Worm (Caenorhabditis elegans) whole organism, young adult: Measurements from ENCODE around the gene F37A8.1.
"Not testable (repeated sequence)": the region's sequence is repeated elsewhere in the genome, so short reads cannot be mapped to it uniquely, and the experiment has no call there.

Experiments used
- B0035.1 ChIP-seq: sonication (generic microtip); optimal IDR thresholded peaks from 2 replicates; lab custom pipeline; 2016; ENCODE audit warnings: missing genetic modification characterization, mild to moderate bottlenecking, missing compliant biosample characterization, missing genotype, missing genetic modification reagents
- C17E4.6 ChIP-seq: fragments of 200-800 bp; sonication (Bioruptor generic); IDR thresholded peaks from 2 replicates; pipeline ENCODE4 v1.3.6; 2022; ENCODE audit warnings: missing genetic modification reagents, missing genetic modification characterization, missing compliant biosample characterization
- D2030.7 ChIP-seq: fragments of 200-800 bp; sonication (Bioruptor generic); IDR thresholded peaks from 2 replicates; pipeline ENCODE4 v1.3.6; 2022; ENCODE audit warnings: missing genetic modification reagents, missing genetic modification characterization, missing compliant biosample characterization
- F23B12.7 ChIP-seq: sonication (generic microtip); optimal IDR thresholded peaks from 2 replicates; lab custom pipeline; 2017; ENCODE audit warnings: missing genetic modification characterization, mild to moderate bottlenecking, missing compliant biosample characterization, antibody characterized with exemption, moderate library complexity; ENCODE audit not compliant: insufficient read depth
- F33H1.4 ChIP-seq: fragments of 200-800 bp; sonication (Bioruptor generic); IDR thresholded peaks from 2 replicates; pipeline ENCODE4 v1.3.6; 2022; ENCODE audit warnings: missing genetic modification reagents, missing genetic modification characterization, missing compliant biosample characterization
- K11D2.4 ChIP-seq: fragments of 200-800 bp; sonication (Bioruptor generic); IDR thresholded peaks from 2 replicates; pipeline ENCODE4 v1.3.6; 2022; ENCODE audit warnings: missing genetic modification reagents, missing genetic modification characterization, missing compliant biosample characterization
- K12H6.12 ChIP-seq: fragments of 200-800 bp; sonication (Bioruptor generic); optimal IDR thresholded peaks from 2 replicates; lab custom pipeline; 2018; ENCODE audit warnings: mild to moderate bottlenecking, missing genetic modification characterization, missing compliant biosample characterization
- Y53G8AR.9 ChIP-seq: fragments of 200-800 bp; sonication (Bioruptor generic); conservative IDR thresholded peaks from 2 replicates; pipeline ENCODE4 v1.3.6; 2022; ENCODE audit warnings: missing genetic modification reagents, missing genetic modification characterization, missing compliant biosample characterization
- akir-1 ChIP-seq: fragments of 200-800 bp; sonication (Bioruptor generic); optimal IDR thresholded peaks from 2 replicates; lab custom pipeline; 2018; ENCODE audit warnings: mild to moderate bottlenecking, missing genetic modification characterization, moderate library complexity, missing compliant biosample characterization
- aptf-2 ChIP-seq: fragments of 200-800 bp; sonication (Bioruptor generic); conservative IDR thresholded peaks from 2 replicates; pipeline ENCODE4 v1.3.6; 2022; ENCODE audit warnings: missing genetic modification reagents, missing genetic modification characterization, missing compliant biosample characterization
- aptf-3 ChIP-seq: fragments of 200-800 bp; sonication (Bioruptor generic); IDR thresholded peaks from 2 replicates; pipeline ENCODE4 v1.3.6; 2022; ENCODE audit warnings: missing genetic modification characterization, missing compliant biosample characterization
- bed-1 ChIP-seq: fragments of 200-800 bp; sonication (Bioruptor generic); IDR thresholded peaks from 2 replicates; pipeline ENCODE4 v1.3.6; 2022; ENCODE audit warnings: missing genetic modification reagents, missing genetic modification characterization, missing compliant biosample characterization
- cebp-1 ChIP-seq, 2 experiments: fragments of 200-800 bp in 1 of 2; sonication (Bioruptor generic) in 1 of 2; sonication (generic microtip) in 1 of 2; IDR thresholded peaks in 1 of 2; optimal IDR thresholded peaks in 1 of 2; 2 replicates each; pipeline versions ENCODE4 v1.3.6 to Lab custom; 2017 to 2022; ENCODE audit warnings: missing compliant biosample characterization in 2 of 2, missing genetic modification characterization in 2 of 2, mild to moderate bottlenecking in 1 of 2, missing genetic modification reagents in 1 of 2, moderate library complexity in 1 of 2
- cebp-2 ChIP-seq: fragments of 200-800 bp; sonication (Bioruptor generic); IDR thresholded peaks from 2 replicates; pipeline ENCODE4 v1.3.6; 2022; ENCODE audit warnings: missing genetic modification characterization, missing compliant biosample characterization
- ceh-100 ChIP-seq: fragments of 200-800 bp; sonication (Bioruptor generic); IDR thresholded peaks from 2 replicates; pipeline ENCODE4 v1.3.6; 2022; ENCODE audit warnings: missing genetic modification reagents, missing genetic modification characterization, missing compliant biosample characterization
- ceh-40 ChIP-seq: fragments of 200-800 bp; sonication (Bioruptor generic); IDR thresholded peaks from 2 replicates; pipeline ENCODE4 v1.3.6; 2022; ENCODE audit warnings: missing genetic modification characterization, missing compliant biosample characterization
- ceh-79 ChIP-seq: sonication (generic microtip); optimal IDR thresholded peaks from 2 replicates; lab custom pipeline; 2017; ENCODE audit warnings: mild to moderate bottlenecking, missing genetic modification characterization, missing compliant biosample characterization
- ceh-91 ChIP-seq: fragments of 200-800 bp; sonication (Bioruptor generic); IDR thresholded peaks from 2 replicates; pipeline ENCODE4 v1.3.6; 2022; ENCODE audit warnings: missing genetic modification reagents, missing genetic modification characterization, missing compliant biosample characterization
- die-1 ChIP-seq: sonication (generic microtip); optimal IDR thresholded peaks from 2 replicates; lab custom pipeline; 2016; ENCODE audit warnings: missing genotype, mild to moderate bottlenecking, missing genetic modification characterization, missing compliant biosample characterization
- egl-18 ChIP-seq: fragments of 200-800 bp; sonication (Bioruptor generic); IDR thresholded peaks from 2 replicates; pipeline ENCODE4 v1.3.6; 2022; ENCODE audit warnings: missing genetic modification reagents, missing genetic modification characterization, missing compliant biosample characterization
- egrh-3 ChIP-seq: fragments of 200-800 bp; sonication (Bioruptor generic); IDR thresholded peaks from 2 replicates; pipeline ENCODE4 v1.3.6; 2022; ENCODE audit warnings: missing genetic modification reagents, missing genetic modification characterization, missing compliant biosample characterization
- hmg-1.2 ChIP-seq: fragments of 200-800 bp; sonication (Bioruptor generic); IDR thresholded peaks from 2 replicates; pipeline ENCODE4 v1.3.6; 2022; ENCODE audit warnings: missing genetic modification reagents, missing genetic modification characterization, missing compliant biosample characterization
- hmg-20 ChIP-seq: fragments of 200-800 bp; sonication (Bioruptor generic); IDR thresholded peaks from 2 replicates; pipeline ENCODE4 v1.3.6; 2022; ENCODE audit warnings: missing genetic modification reagents, missing genetic modification characterization, missing compliant biosample characterization
- lag-1 ChIP-seq: fragments of 200-800 bp; sonication (Bioruptor generic); IDR thresholded peaks from 2 replicates; pipeline ENCODE4 v1.3.6; 2022; ENCODE audit warnings: missing genetic modification reagents, missing genetic modification characterization, missing compliant biosample characterization
- let-526 ChIP-seq: fragments of 200-800 bp; sonication (Bioruptor generic); IDR thresholded peaks from 2 replicates; pipeline ENCODE4 v1.3.6; 2022; ENCODE audit warnings: missing genetic modification reagents, missing genetic modification characterization, missing compliant biosample characterization
- lin-26 ChIP-seq: fragments of 200-800 bp; sonication (Bioruptor generic); IDR thresholded peaks from 2 replicates; pipeline ENCODE4 v1.3.6; 2022; ENCODE audit warnings: missing genetic modification reagents, missing genetic modification characterization, missing compliant biosample characterization
- lin-35 ChIP-seq, 3 experiments: fragments of 150-350 bp in 2 of 3; sonication (generic microtip) in 1 of 3; optimal IDR thresholded peaks; 2 replicates each; lab custom pipeline; 2014 to 2018; ENCODE audit warnings: missing biosample characterization in 3 of 3, missing genetic modification characterization in 3 of 3, missing genetic modification reagents in 3 of 3
- lir-1 ChIP-seq: fragments of 200-800 bp; sonication (Bioruptor generic); conservative IDR thresholded peaks from 2 replicates; pipeline ENCODE4 v1.3.6; 2022; ENCODE audit warnings: missing genetic modification reagents, missing genetic modification characterization, missing compliant biosample characterization
- madf-3 ChIP-seq: fragments of 200-800 bp; sonication (Bioruptor generic); IDR thresholded peaks from 2 replicates; pipeline ENCODE4 v1.3.6; 2022; ENCODE audit warnings: missing genetic modification reagents, missing genetic modification characterization, missing compliant biosample characterization
- nfya-2 ChIP-seq: fragments of 200-800 bp; sonication (Bioruptor generic); IDR thresholded peaks from 2 replicates; pipeline ENCODE4 v1.3.6; 2022; ENCODE audit warnings: missing genetic modification reagents, missing genetic modification characterization, missing compliant biosample characterization
- nhr-179 ChIP-seq: sonication (generic microtip); optimal IDR thresholded peaks from 2 replicates; lab custom pipeline; 2016; ENCODE audit warnings: mild to moderate bottlenecking, missing genetic modification characterization, missing compliant biosample characterization
- pbrm-1 ChIP-seq: fragments of 200-800 bp; sonication (Bioruptor generic); IDR thresholded peaks from 2 replicates; pipeline ENCODE4 v1.3.6; 2022; ENCODE audit warnings: missing genetic modification reagents, missing genetic modification characterization, missing compliant biosample characterization
- repo-1 ChIP-seq: sonication (generic microtip); optimal IDR thresholded peaks from 2 replicates; lab custom pipeline; 2017; ENCODE audit warnings: mild to moderate bottlenecking, missing genetic modification characterization, missing compliant biosample characterization
- snpc-3.4 ChIP-seq: sonication (generic microtip); optimal IDR thresholded peaks from 2 replicates; lab custom pipeline; 2017; ENCODE audit warnings: missing genetic modification characterization, mild to moderate bottlenecking, missing compliant biosample characterization, antibody characterized with exemption, moderate library complexity, missing genotype, missing genetic modification reagents
- unc-130 ChIP-seq: sonication (generic microtip); optimal IDR thresholded peaks from 2 replicates; lab custom pipeline; 2016; ENCODE audit warnings: missing genetic modification reagents, missing genetic modification characterization, missing compliant biosample characterization
- ztf-25 ChIP-seq: fragments of 200-800 bp; sonication (Bioruptor generic); IDR thresholded peaks from 2 replicates; pipeline ENCODE4 v1.3.6; 2022; ENCODE audit warnings: missing genetic modification reagents, missing genetic modification characterization, missing compliant biosample characterization

F37A8.1 gene

DNA sequence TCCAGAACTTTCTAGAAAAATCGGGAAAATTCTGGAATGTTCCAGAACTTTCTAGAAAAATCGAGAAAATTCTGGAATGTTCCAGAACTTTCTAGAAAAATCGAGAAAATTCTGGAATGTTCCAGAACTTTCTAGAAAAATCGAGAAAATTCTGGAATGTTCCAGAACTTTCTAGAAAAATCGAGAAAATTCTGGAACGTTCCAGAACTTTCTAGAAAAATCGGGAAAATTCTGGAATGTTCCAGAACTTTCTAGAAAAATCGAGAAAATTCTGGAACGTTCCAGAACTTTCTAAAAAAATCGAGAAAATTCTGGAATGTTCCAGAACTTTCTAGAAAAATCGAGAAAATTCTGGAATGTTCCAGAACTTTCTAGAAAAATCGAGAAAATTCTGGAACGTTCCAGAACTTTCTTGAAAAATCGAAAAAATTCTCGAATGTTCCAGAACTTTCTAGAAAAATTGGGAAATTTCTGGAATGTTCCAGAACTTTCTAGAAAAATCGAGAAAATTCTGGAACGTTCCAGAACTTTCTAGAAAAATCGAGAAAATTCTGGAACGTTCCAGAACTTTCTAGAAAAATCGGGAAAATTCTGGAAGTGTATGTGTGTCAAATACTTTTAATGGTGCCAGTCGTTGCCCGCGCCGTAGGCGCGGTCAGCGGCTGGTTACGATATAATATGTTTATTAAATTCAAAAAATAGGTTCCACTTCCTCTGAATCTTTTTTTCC is 31.0 kb upstream of the F37A8.1 start (continued):
- TF ChIP-seq egl-18 (GFP tag; lab: Robert Waterston, UW) = peak; percentile 92
- 0 out of 2 replicates have a peak, but pooled peaks have one; percentile 5 for TF ChIP-seq hmg-20
- TF ChIP-seq egrh-3 (GFP tag; lab: Robert Waterston, UW) = peak; percentile 99
- TF ChIP-seq cebp-2 (GFP tag; lab: Robert Waterston, UW) = peak; percentile 90; the same call in 1 of the 2 replicates
- peak; percentile 39; the same call in 1 of the 2 replicates for TF ChIP-seq F33H1.4
- peak; percentile 90 for TF ChIP-seq pbrm-1 (GFP tag; lab: Robert Waterston, UW)
- TF ChIP-seq ceh-40 (GFP tag; lab: Robert Waterston, UW) = peak; percentile 96
- peak; percentile 83; the same call in 1 of the 2 replicates for TF ChIP-seq nfya-2 (GFP tag; lab: Robert Waterston, UW)
- TF ChIP-seq let-526 (GFP tag; lab: Robert Waterston, UW) = peak; percentile 94
- TF ChIP-seq hmg-1.2 (GFP tag; lab: Robert Waterston, UW) = peak; percentile 40
- TF ChIP-seq ztf-25 (GFP tag; lab: Robert Waterston, UW) = peak; percentile 45; the same call in 1 of the 2 replicates
- TF ChIP-seq ceh-100 (GFP tag; lab: Robert Waterston, UW) = peak; percentile 72
- TF ChIP-seq bed-1 (GFP tag; lab: Robert Waterston, UW) = peak; percentile 79; the same call in 1 of the 2 replicates
- peak; percentile 69 for TF ChIP-seq lin-26 (GFP tag; lab: Robert Waterston, UW)
- TF ChIP-seq aptf-2 = 0 out of 2 replicates have a peak, but pooled peaks have one; percentile 10
- TF ChIP-seq cebp-1 (GFP tag; IDR thresholded peaks at IDR 0.05; lab: Robert Waterston, UW) = peak; percentile 42; the same call in 1 of the 2 replicates
- TF ChIP-seq cebp-1 (tag; optimal IDR thresholded peaks at IDR 0.05; lab: Kevin White, UChicago) = not testable (repeated sequence)
- peak; percentile 96 for TF ChIP-seq madf-3
- TF ChIP-seq D2030.7 (GFP tag; lab: Robert Waterston, UW) = peak; percentile 93

DNA sequence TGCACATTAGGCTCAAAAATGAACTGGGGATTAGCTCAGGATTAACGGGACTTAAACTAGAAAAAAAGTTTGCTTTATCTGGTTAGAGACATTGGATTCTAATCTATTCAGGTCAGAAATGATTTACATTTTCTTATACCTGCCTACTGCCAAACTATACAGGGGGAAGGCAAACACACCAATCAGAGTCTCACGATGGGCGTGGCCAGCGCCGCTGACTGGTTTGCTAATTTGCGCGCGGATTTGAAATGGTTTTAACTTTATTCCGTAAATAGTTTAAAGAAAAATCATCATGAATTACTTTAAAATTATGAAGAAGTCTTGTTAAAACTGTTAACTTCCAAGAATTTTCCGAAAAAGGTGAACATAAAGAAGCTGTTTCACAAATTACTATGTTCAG is 29.9 kb upstream of the F37A8.1 start:
- TF ChIP-seq nfya-2 (GFP tag; lab: Robert Waterston, UW) (no peak), ceh-91 (GFP tag; lab: Robert Waterston, UW) (no peak), Y53G8AR.9 (no peak), hmg-20 (no peak), snpc-3.4 (tag; lab: Kevin White, UChicago) (no peak), repo-1 (tag; lab: Kevin White, UChicago) (no peak), B0035.1 (tag; lab: Kevin White, UChicago) (no peak), unc-130 (no peak)

DNA sequence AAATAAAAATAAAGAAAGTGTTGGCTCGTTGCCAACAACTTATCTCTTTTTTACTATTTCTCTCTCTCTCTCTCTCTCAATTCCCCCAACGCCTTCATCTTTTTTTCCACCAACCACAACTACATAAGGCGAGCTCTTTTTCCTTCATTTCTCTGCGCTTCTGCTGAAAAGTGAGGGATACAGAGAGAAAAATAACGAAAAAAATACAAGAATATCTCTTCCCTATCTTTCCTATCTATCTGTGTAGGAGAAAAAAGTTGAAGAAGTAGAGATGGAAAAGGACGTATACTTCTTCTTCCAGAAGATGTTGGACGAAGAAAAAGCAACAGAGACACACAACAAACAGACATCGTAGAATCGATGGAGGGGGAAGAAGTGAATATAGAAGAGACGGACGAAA is 29.4 kb upstream of the F37A8.1 start:
- TF ChIP-seq K12H6.12 (tag; lab: Kevin White, UChicago) (peak; percentile 65), lin-35 (GFP tag; optimal IDR thresholded peaks at IDR 0.05; lab: Kevin White, UChicago) (no peak)

- TF ChIP-seq F23B12.7 = no peak
- TF ChIP-seq C17E4.6 = no peak
- no peak for TF ChIP-seq lir-1 (GFP tag; lab: Robert Waterston, UW)
- no peak for TF ChIP-seq pbrm-1 (GFP tag; lab: Robert Waterston, UW)
- no peak for TF ChIP-seq lag-1 (GFP tag; lab: Robert Waterston, UW)
- TF ChIP-seq nhr-179 = no peak
- TF ChIP-seq die-1 (tag; lab: Kevin White, UChicago) = no peak
- no peak for TF ChIP-seq aptf-3 (GFP tag; lab: Robert Waterston, UW)
- TF ChIP-seq ceh-79 (tag; lab: Kevin White, UChicago) = no peak
- no peak for TF ChIP-seq akir-1 (GFP tag; lab: Kevin White, UChicago)
- no peak for TF ChIP-seq egrh-3 (GFP tag; lab: Robert Waterston, UW)
- no peak for TF ChIP-seq K11D2.4
Measured at ce11 chrIII:3901542-3901941, 26.7 kb upstream of the F37A8.1 start, which contains the start of gene tir-1. Gene tir-1 (minus strand): TSS chrIII:3901642.
